Fruit fly (Drosophila melanogaster): ENCODE data around the gene VhaAC45RP.

- TF ChIP-seq woc (GFP tag; optimal IDR thresholded peaks at IDR 0.05) (no peak), jim (GFP tag; optimal IDR thresholded peaks at IDR 0.05) (no peak), h (GFP tag; optimal IDR thresholded peaks at IDR 0.05) (no peak), pan (optimal IDR thresholded peaks at IDR 0.05) (no peak), GATAd (GFP tag; optimal IDR thresholded peaks at IDR 0.05) (no peak), tai (GFP tag; optimal IDR thresholded peaks at IDR 0.05) (no peak), ey (GFP tag; optimal IDR thresholded peaks at IDR 0.05) (no peak), fru (GFP tag; optimal IDR thresholded peaks at IDR 0.05) (no peak), HLH106 (tag; optimal IDR thresholded peaks at IDR 0.05) (no peak), N (GFP tag; optimal IDR thresholded peaks at IDR 0.05) (no peak)
Observed at dm6 chr3R:30196128-30196527, 29.9 kb upstream of the VhaAC45RP start, which contains the start of gene CG15531.
